Worm (Caenorhabditis elegans) whole organism, midembryonic: Measurements from ENCODE around the gene F54B11.10.

Source experiments
- cog-1 ChIP-seq: sonication (generic microtip); optimal IDR thresholded peaks from 2 replicates; lab custom pipeline; 2016; ENCODE audit warnings: missing genetic modification characterization, missing compliant biosample characterization
- flt-1 ChIP-seq: fragments of 200-800 bp; sonication (Bioruptor generic); IDR thresholded peaks from 2 replicates; pipeline ENCODE4 v1.3.6; 2022; ENCODE audit warnings: missing genetic modification characterization, missing compliant biosample characterization
- klf-2 ChIP-seq: fragments of 200-800 bp; sonication (Bioruptor generic); conservative IDR thresholded peaks from 2 replicates; pipeline ENCODE4 v1.3.6; 2022; ENCODE audit warnings: missing genetic modification reagents, missing genetic modification characterization, missing compliant biosample characterization
- med-1 ChIP-seq: sonication (generic microtip); optimal IDR thresholded peaks from 2 replicates; lab custom pipeline; 2017; ENCODE audit warnings: missing genetic modification characterization, mild to moderate bottlenecking, missing compliant biosample characterization, antibody characterized with exemption, missing genetic modification reagents; ENCODE audit not compliant: insufficient read depth
- ref-1 ChIP-seq: fragments of 200-800 bp; sonication (Bioruptor generic); conservative IDR thresholded peaks from 2 replicates; pipeline ENCODE4 v1.3.6; 2022; ENCODE audit warnings: missing genetic modification reagents, missing genetic modification characterization, missing compliant biosample characterization
- tab-1 ChIP-seq: fragments of 200-800 bp; sonication (Bioruptor generic); IDR thresholded peaks from 2 replicates; pipeline ENCODE4 v1.3.6; 2022; ENCODE audit warnings: missing genetic modification characterization, missing compliant biosample characterization

- TF ChIP-seq cog-1 (no peak), ref-1 (GFP tag; lab: Robert Waterston, UW) (no peak), tab-1 (GFP tag; lab: Robert Waterston, UW) (no peak), flt-1 (GFP tag; lab: Robert Waterston, UW) (no peak), klf-2 (GFP tag; lab: Robert Waterston, UW) (no peak), med-1 (no peak)
Measured at ce11 chrX:13542236-13542635, 39.7 kb upstream of the F54B11.10 start, which contains the start of gene cah-4.
